Fruit fly (Drosophila melanogaster) whole organism, prepupa: ENCODE measurements around the gene CG34247.

Experiments
- CG11294 ChIP-seq: fragments of 200-800 bp; sonication (Bioruptor generic); IDR thresholded peaks from 2 replicates; pipeline ENCODE4 v1.3.6; 2022; ENCODE audit warnings: missing biosample characterization, missing genetic modification characterization
- CG11762 ChIP-seq: fragments of 200-800 bp; sonication (Bioruptor generic); optimal IDR thresholded peaks from 3 replicates; lab custom pipeline; 2016; ENCODE audit warnings: missing biosample characterization, missing genetic modification characterization; ENCODE audit not compliant: insufficient read depth
- Hr39 ChIP-seq: fragments of 200-800 bp; sonication (Bioruptor generic); optimal IDR thresholded peaks from 2 replicates; lab custom pipeline; 2016; ENCODE audit warnings: missing biosample characterization, missing genetic modification characterization
- Sox15 ChIP-seq: fragments of 200-800 bp; sonication (Bioruptor generic); optimal IDR thresholded peaks from 3 replicates; lab custom pipeline; 2016; ENCODE audit warnings: missing biosample characterization, missing genetic modification characterization

dm6 chr3L:16221278-16221677, 40.1 kb downstream of the CG34247 start:
- no peak for TF ChIP-seq CG11294 (GFP tag; lab: Robert Waterston, UW)
- TF ChIP-seq Hr39 (GFP tag; lab: Kevin White, UChicago), result no peak
- no peak for TF ChIP-seq Sox15 (GFP tag; lab: Kevin White, UChicago)
- TF ChIP-seq CG11762 (GFP tag; lab: Kevin White, UChicago), result no peak
